Fruit fly (Drosophila melanogaster) whole organism, prepupa: Measurements from ENCODE around the gene CG12998.

Experiments
- Blimp-1 ChIP-seq: fragments of 200-800 bp; sonication (Bioruptor generic); optimal IDR thresholded peaks from 3 replicates; lab custom pipeline; 2017; ENCODE audit warnings: missing biosample characterization, missing genetic modification characterization, mild to moderate bottlenecking, moderate library complexity, missing genetic modification reagents
- CG10631 ChIP-seq: fragments of 200-800 bp; sonication (Bioruptor generic); optimal IDR thresholded peaks from 2 replicates; lab custom pipeline; 2016; ENCODE audit warnings: missing biosample characterization, missing genetic modification characterization
- CG11294 ChIP-seq: fragments of 200-800 bp; sonication (Bioruptor generic); IDR thresholded peaks from 2 replicates; pipeline ENCODE4 v1.3.6; 2022; ENCODE audit warnings: missing biosample characterization, missing genetic modification characterization
- CG11762 ChIP-seq: fragments of 200-800 bp; sonication (Bioruptor generic); optimal IDR thresholded peaks from 3 replicates; lab custom pipeline; 2016; ENCODE audit warnings: missing biosample characterization, missing genetic modification characterization; ENCODE audit not compliant: insufficient read depth
- CG11902 ChIP-seq: fragments of 200-800 bp; sonication (Bioruptor generic); optimal IDR thresholded peaks from 3 replicates; lab custom pipeline; 2016; ENCODE audit warnings: missing biosample characterization, missing genetic modification characterization
- CG15336 ChIP-seq: fragments of 200-800 bp; sonication (Bioruptor generic); IDR thresholded peaks from 2 replicates; pipeline ENCODE4 v1.3.6; 2022; ENCODE audit warnings: missing biosample characterization, missing genetic modification characterization
- CG1621 ChIP-seq: fragments of 200-800 bp; sonication (Bioruptor generic); optimal IDR thresholded peaks from 3 replicates; lab custom pipeline; 2018; ENCODE audit warnings: missing biosample characterization, mild to moderate bottlenecking, missing genetic modification characterization
- CG3032 ChIP-seq: fragments of 200-800 bp; optimal IDR thresholded peaks from 2 replicates; lab custom pipeline; 2019; ENCODE audit warnings: missing biosample characterization, mild to moderate bottlenecking, missing genetic modification characterization, moderate library complexity
- CG31627 ChIP-seq: fragments of 200-800 bp; sonication (Bioruptor generic); optimal IDR thresholded peaks from 3 replicates; lab custom pipeline; 2016; ENCODE audit warnings: missing biosample characterization, missing genetic modification characterization
- CG32006 ChIP-seq: fragments of 200-800 bp; sonication (Bioruptor generic); optimal IDR thresholded peaks from 3 replicates; lab custom pipeline; 2017; ENCODE audit warnings: missing biosample characterization, mild to moderate bottlenecking, missing genetic modification characterization
- CG34406 ChIP-seq: fragments of 200-800 bp; sonication (Bioruptor generic); optimal IDR thresholded peaks from 3 replicates; lab custom pipeline; 2016; ENCODE audit warnings: missing biosample characterization, missing genetic modification characterization
- CG4318 ChIP-seq: fragments of 200-800 bp; sonication (Bioruptor generic); optimal IDR thresholded peaks from 3 replicates; lab custom pipeline; 2017; ENCODE audit warnings: missing biosample characterization, mild to moderate bottlenecking, missing genetic modification characterization
- CG6163 ChIP-seq: fragments of 200-800 bp; sonication (Bioruptor generic); IDR thresholded peaks from 3 replicates; pipeline ENCODE4 v1.3.6; 2022; ENCODE audit warnings: missing biosample characterization, missing genetic modification characterization
- CG6276 ChIP-seq: fragments of 200-800 bp; sonication (Bioruptor generic); optimal IDR thresholded peaks from 2 replicates; lab custom pipeline; 2017; ENCODE audit warnings: missing biosample characterization, mild to moderate bottlenecking, missing genetic modification characterization
- CG6854 ChIP-seq: fragments of 200-800 bp; sonication (Bioruptor generic); optimal IDR thresholded peaks from 2 replicates; lab custom pipeline; 2017; ENCODE audit warnings: missing biosample characterization, mild to moderate bottlenecking, missing genetic modification characterization
- CG7368 ChIP-seq: fragments of 200-800 bp; sonication (Bioruptor generic); optimal IDR thresholded peaks from 3 replicates; lab custom pipeline; 2016; ENCODE audit warnings: missing biosample characterization, missing genetic modification characterization
- CG8119 ChIP-seq: fragments of 200-800 bp; sonication (Bioruptor generic); IDR thresholded peaks from 3 replicates; pipeline ENCODE4 v1.3.6; 2022; ENCODE audit warnings: missing biosample characterization, missing genetic modification characterization
- CG8319 ChIP-seq: fragments of 200-800 bp; sonication (Bioruptor generic); optimal IDR thresholded peaks from 3 replicates; lab custom pipeline; 2016; ENCODE audit warnings: missing biosample characterization, missing genetic modification characterization
- CG9139 ChIP-seq: fragments of 200-800 bp; sonication (Bioruptor generic); optimal IDR thresholded peaks from 3 replicates; lab custom pipeline; 2017; ENCODE audit warnings: missing biosample characterization, mild to moderate bottlenecking, missing genetic modification characterization
- Eip75B ChIP-seq: fragments of 200-800 bp; sonication (Bioruptor generic); optimal IDR thresholded peaks from 3 replicates; lab custom pipeline; 2016; ENCODE audit warnings: missing biosample characterization, missing genetic modification characterization
- Eip78C ChIP-seq: fragments of 200-800 bp; sonication (Bioruptor generic); peaks from one replicate; lab custom pipeline; 2016; ENCODE audit warnings: missing biosample characterization, missing genetic modification characterization
- Eip93F ChIP-seq: fragments of 200-800 bp; sonication (Bioruptor generic); optimal IDR thresholded peaks from 2 replicates; lab custom pipeline; 2016; ENCODE audit warnings: missing biosample characterization, mild to moderate bottlenecking, missing genetic modification characterization
- Ets21C ChIP-seq: fragments of 200-800 bp; sonication (Bioruptor generic); optimal IDR thresholded peaks from 3 replicates; lab custom pipeline; 2016; ENCODE audit warnings: missing biosample characterization, missing genetic modification characterization
- Ets96B ChIP-seq: fragments of 200-800 bp; optimal IDR thresholded peaks from 2 replicates; lab custom pipeline; 2019; ENCODE audit warnings: missing biosample characterization, mild to moderate bottlenecking, missing genetic modification characterization, moderate library complexity
- Gug ChIP-seq: fragments of 200-800 bp; sonication (Bioruptor generic); IDR thresholded peaks from 2 replicates; pipeline ENCODE4 v1.3.6; 2022; ENCODE audit warnings: missing biosample characterization, missing genetic modification characterization
- Hr4 ChIP-seq: fragments of 200-800 bp; sonication (Bioruptor generic); optimal IDR thresholded peaks from 3 replicates; lab custom pipeline; 2016; ENCODE audit warnings: missing biosample characterization, missing genetic modification characterization
- Met ChIP-seq: fragments of 200-800 bp; sonication (Bioruptor generic); optimal IDR thresholded peaks from 3 replicates; lab custom pipeline; 2016; ENCODE audit warnings: missing biosample characterization, missing genetic modification characterization
- Smox ChIP-seq: fragments of 200-800 bp; sonication (Bioruptor generic); optimal IDR thresholded peaks from 3 replicates; lab custom pipeline; 2016; ENCODE audit warnings: missing biosample characterization, missing genetic modification characterization
- Sox102F ChIP-seq: fragments of 200-800 bp; sonication (Bioruptor generic); optimal IDR thresholded peaks from 2 replicates; lab custom pipeline; 2016; ENCODE audit warnings: missing biosample characterization, mild to moderate bottlenecking, missing genetic modification characterization
- Sox14 ChIP-seq: fragments of 200-800 bp; sonication (Bioruptor generic); optimal IDR thresholded peaks from 3 replicates; lab custom pipeline; 2016; ENCODE audit warnings: missing biosample characterization, missing genetic modification characterization
- achi ChIP-seq: fragments of 200-800 bp; sonication (Bioruptor generic); optimal IDR thresholded peaks from 3 replicates; lab custom pipeline; 2016; ENCODE audit warnings: missing biosample characterization, missing genetic modification characterization
- acj6 ChIP-seq: fragments of 200-800 bp; sonication (Bioruptor generic); optimal IDR thresholded peaks from 3 replicates; lab custom pipeline; 2016; ENCODE audit warnings: missing biosample characterization, missing genetic modification characterization
- cyc ChIP-seq: fragments of 200-800 bp; sonication (Bioruptor generic); optimal IDR thresholded peaks from 3 replicates; lab custom pipeline; 2016; ENCODE audit warnings: missing biosample characterization, missing genetic modification characterization
- dac ChIP-seq: fragments of 200-800 bp; sonication (Bioruptor generic); optimal IDR thresholded peaks from 2 replicates; lab custom pipeline; 2017; ENCODE audit warnings: missing biosample characterization, mild to moderate bottlenecking, missing genetic modification characterization
- dsx ChIP-seq: fragments of 200-800 bp; optimal IDR thresholded peaks from 3 replicates; lab custom pipeline; 2019; ENCODE audit warnings: missing biosample characterization, mild to moderate bottlenecking, missing genetic modification characterization, moderate library complexity; ENCODE audit not compliant: poor library complexity, severe bottlenecking
- eg ChIP-seq: fragments of 200-800 bp; sonication (Bioruptor generic); IDR thresholded peaks from 3 replicates; pipeline ENCODE4 v1.3.6; 2022; ENCODE audit warnings: missing biosample characterization, missing genetic modification characterization
- esn ChIP-seq: fragments of 200-800 bp; sonication (Bioruptor generic); optimal IDR thresholded peaks from 2 replicates; lab custom pipeline; 2016; ENCODE audit warnings: missing biosample characterization, mild to moderate bottlenecking, missing genetic modification characterization, moderate library complexity
- fd59A ChIP-seq: fragments of 200-800 bp; sonication (Bioruptor generic); optimal IDR thresholded peaks from 2 replicates; lab custom pipeline; 2017; ENCODE audit warnings: missing biosample characterization, mild to moderate bottlenecking, missing genetic modification characterization, missing genetic modification reagents
- fd85E ChIP-seq: fragments of 200-800 bp; sonication (Bioruptor generic); optimal IDR thresholded peaks from 3 replicates; lab custom pipeline; 2016; ENCODE audit warnings: missing biosample characterization, missing genetic modification characterization
- fkh ChIP-seq: fragments of 200-800 bp; sonication (Bioruptor generic); optimal IDR thresholded peaks from 3 replicates; lab custom pipeline; 2017; ENCODE audit warnings: missing biosample characterization, mild to moderate bottlenecking, missing genetic modification characterization, moderate library complexity
- lz ChIP-seq: fragments of 200-800 bp; sonication (Bioruptor generic); optimal IDR thresholded peaks from 3 replicates; lab custom pipeline; 2016; ENCODE audit warnings: missing biosample characterization, missing genetic modification characterization
- net ChIP-seq: fragments of 200-800 bp; sonication (Bioruptor generic); optimal IDR thresholded peaks from 3 replicates; lab custom pipeline; 2016; ENCODE audit warnings: missing biosample characterization, missing genetic modification characterization
- pdm3 ChIP-seq: fragments of 200-800 bp; sonication (Bioruptor generic); optimal IDR thresholded peaks from 3 replicates; lab custom pipeline; 2016; ENCODE audit warnings: missing biosample characterization, missing genetic modification characterization
- salr ChIP-seq, 2 experiments: fragments of 200-800 bp; sonication (Bioruptor generic); optimal IDR thresholded peaks; 3 replicates each; lab custom pipeline; 2016 to 2018; ENCODE audit warnings: missing biosample characterization in 2 of 2, missing genetic modification characterization in 2 of 2, mild to moderate bottlenecking in 1 of 2
- spab ChIP-seq: fragments of 200-800 bp; sonication (Bioruptor generic); optimal IDR thresholded peaks from 2 replicates; lab custom pipeline; 2017; ENCODE audit warnings: missing biosample characterization, mild to moderate bottlenecking, missing genetic modification characterization, missing genetic modification reagents
- svp ChIP-seq: fragments of 200-800 bp; sonication (Bioruptor generic); peaks from one replicate; lab custom pipeline; 2016; ENCODE audit warnings: missing biosample characterization, missing genetic modification characterization
- topi ChIP-seq: fragments of 200-800 bp; sonication (Bioruptor generic); optimal IDR thresholded peaks from 3 replicates; lab custom pipeline; 2016; ENCODE audit warnings: missing biosample characterization, missing genetic modification characterization
- vri ChIP-seq: fragments of 200-800 bp; sonication (Bioruptor generic); optimal IDR thresholded peaks from 3 replicates; lab custom pipeline; 2016; ENCODE audit warnings: missing biosample characterization, mild to moderate bottlenecking, missing genetic modification characterization

Gene CG12998

dm6 chrX:17218232-17218951 is at the start of gene CG12998 (continued):
- TF ChIP-seq CG9139 (GFP tag; lab: Kevin White, UChicago) = no peak
- peak; percentile 40; the same call in 2 of the 3 replicates for TF ChIP-seq CG8119 (GFP tag; lab: Robert Waterston, UW)
- TF ChIP-seq CG34406 (GFP tag; lab: Kevin White, UChicago) = no peak
- TF ChIP-seq Eip78C (GFP tag; lab: Kevin White, UChicago) = peak; percentile 84
- no peak for TF ChIP-seq cyc (GFP tag; lab: Kevin White, UChicago)
- peak; percentile 49 for TF ChIP-seq pdm3
- no peak for TF ChIP-seq Sox102F (GFP tag; lab: Kevin White, UChicago)
- TF ChIP-seq esn (GFP tag; lab: Kevin White, UChicago) = no peak
- peak; percentile 13 for TF ChIP-seq CG10631 (GFP tag; lab: Kevin White, UChicago)
- TF ChIP-seq, all 60 proteins: peak for 26

- no peak for TF ChIP-seq CG31627 (GFP tag; lab: Kevin White, UChicago)
- peak; percentile 73 for TF ChIP-seq CG3032 (tag; lab: Kevin White, UChicago)
- TF ChIP-seq dac (GFP tag; lab: Kevin White, UChicago) = peak; percentile 51
- TF ChIP-seq fd85E (GFP tag; lab: Kevin White, UChicago) = peak; percentile 47
- TF ChIP-seq Eip75B (GFP tag; lab: Kevin White, UChicago) = peak; percentile 34
- peak; percentile 86 for TF ChIP-seq CG8119 (GFP tag; lab: Robert Waterston, UW)
- peak; percentile 18 for TF ChIP-seq vri (GFP tag; lab: Kevin White, UChicago)
- peak; percentile 8 for TF ChIP-seq CG8319
- TF ChIP-seq CG6163 (GFP tag; lab: Robert Waterston, UW) = peak; percentile 79
- peak; percentile 40 for TF ChIP-seq acj6 (GFP tag; lab: Kevin White, UChicago)
- no peak for TF ChIP-seq Sox14
- TF ChIP-seq eg = peak; percentile 86
- TF ChIP-seq Met (GFP tag; lab: Kevin White, UChicago) = peak; percentile 37
- peak; percentile 40 for TF ChIP-seq CG9139 (GFP tag; lab: Kevin White, UChicago)
- peak; percentile 13 for TF ChIP-seq Sox102F (GFP tag; lab: Kevin White, UChicago)
- no peak for TF ChIP-seq Eip93F (GFP tag; lab: Kevin White, UChicago)
- TF ChIP-seq CG11294 (GFP tag; lab: Robert Waterston, UW) = peak; percentile 57
- TF ChIP-seq CG7368 (GFP tag; lab: Kevin White, UChicago) = peak; percentile 25
- peak; percentile 50 for TF ChIP-seq Hr4 (GFP tag; lab: Kevin White, UChicago)
- TF ChIP-seq salr (GFP tag; optimal IDR thresholded peaks at IDR 0.05; lab: Kevin White, UChicago) = peak; percentile 5 to 51
- TF ChIP-seq CG11902 (GFP tag; lab: Kevin White, UChicago) = peak; percentile 16
- TF ChIP-seq CG4318 (GFP tag; lab: Kevin White, UChicago) = peak; percentile 57
- peak; percentile 41 for TF ChIP-seq CG6854 (GFP tag; lab: Kevin White, UChicago)
- no peak for TF ChIP-seq Smox (GFP tag; lab: Kevin White, UChicago)
- peak; percentile 84 for TF ChIP-seq CG6276 (GFP tag; lab: Kevin White, UChicago)
- peak; percentile 27 for TF ChIP-seq lz (GFP tag; lab: Kevin White, UChicago)
- TF ChIP-seq fkh (GFP tag; lab: Kevin White, UChicago) = no peak
- TF ChIP-seq CG10631 (GFP tag; lab: Kevin White, UChicago) = peak; percentile 73
- no peak for TF ChIP-seq topi (GFP tag; lab: Kevin White, UChicago)
- TF ChIP-seq Ets21C (GFP tag; lab: Kevin White, UChicago) = no peak
- peak; percentile 89 for TF ChIP-seq CG15336 (GFP tag; lab: Robert Waterston, UW)
- TF ChIP-seq fd59A (GFP tag; lab: Kevin White, UChicago) = no peak
- TF ChIP-seq pdm3 = peak; percentile 27
- TF ChIP-seq CG1621 (tag; lab: Kevin White, UChicago) = peak; percentile 28
- TF ChIP-seq CG11762 (GFP tag; lab: Kevin White, UChicago) = no peak
- TF ChIP-seq dsx = peak; percentile 68
- peak; percentile 84 for TF ChIP-seq CG32006 (GFP tag; lab: Kevin White, UChicago)
- peak; percentile 63 for TF ChIP-seq Ets96B
- TF ChIP-seq svp = no peak
- TF ChIP-seq Gug (GFP tag; lab: Robert Waterston, UW) = peak; percentile 65
- peak; percentile 43 for TF ChIP-seq net (GFP tag; lab: Kevin White, UChicago)
- TF ChIP-seq achi (GFP tag; lab: Kevin White, UChicago) = peak; percentile 76
- TF ChIP-seq Blimp-1 (GFP tag; lab: Kevin White, UChicago) = peak; percentile 4
- TF ChIP-seq spab (GFP tag; lab: Kevin White, UChicago) = peak; percentile 49
Measured at dm6 chrX:17170484-17170944, 48.0 kb upstream of the CG12998 start.
